Worm (Caenorhabditis elegans) whole organism, L4/young adult: ENCODE measurements around the gene srsx-37.

ENCODE experiments used
- dao-5 ChIP-seq: sonication (generic microtip); optimal IDR thresholded peaks from 2 replicates; lab custom pipeline; 2016; ENCODE audit warnings: missing genotype, missing genetic modification characterization, moderate library complexity, missing compliant biosample characterization
- him-1 ChIP-seq: sonication (generic microtip); optimal IDR thresholded peaks from 2 replicates; lab custom pipeline; 2016; ENCODE audit warnings: missing genotype, missing genetic modification reagents, missing genetic modification characterization, missing compliant biosample characterization

DNA sequence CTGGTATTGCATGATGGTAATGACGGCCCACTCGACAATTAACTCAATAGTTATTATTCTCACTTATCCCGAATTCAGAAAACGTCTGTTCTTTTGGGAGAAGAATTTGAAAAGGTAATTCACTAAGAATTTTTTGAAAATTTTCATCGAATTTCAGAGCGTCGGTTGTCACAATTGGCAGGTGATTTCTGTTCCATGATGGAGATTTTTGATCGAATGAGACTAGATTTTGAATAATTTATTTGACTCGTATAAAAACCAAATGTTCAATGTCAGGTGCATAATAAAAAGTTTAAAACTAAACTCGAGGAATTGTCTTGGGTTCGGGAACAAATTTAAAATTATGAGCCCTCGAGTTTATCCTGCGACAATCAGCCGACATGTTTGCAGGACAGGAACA, 42.2 kb downstream of the srsx-37 start, which contains the start of gene sri-25:
- TF ChIP-seq dao-5 (tag; lab: Kevin White, UChicago) (no peak), him-1 (tag; lab: Kevin White, UChicago) (no peak)
